Fruit fly (Drosophila melanogaster) whole organism, pupa: ENCODE data around the gene CG13630.

Source experiments
- CG10348 ChIP-seq: fragments of 200-800 bp; sonication (Bioruptor generic); IDR thresholded peaks from 2 replicates; pipeline ENCODE4 v1.3.6; 2022; ENCODE audit warnings: missing biosample characterization, missing genetic modification characterization
- CG12605 ChIP-seq: fragments of 200-800 bp; sonication (Bioruptor generic); IDR thresholded peaks from 2 replicates; pipeline ENCODE4 v1.3.6; 2022; ENCODE audit warnings: missing biosample characterization, missing genetic modification characterization
- CG17806 ChIP-seq: fragments of 200-800 bp; sonication (Bioruptor generic); optimal IDR thresholded peaks from 2 replicates; lab custom pipeline; 2018; ENCODE audit warnings: missing biosample characterization, mild to moderate bottlenecking, missing genetic modification characterization, moderate library complexity
- CG4496 ChIP-seq: fragments of 200-800 bp; sonication (Bioruptor generic); IDR thresholded peaks from 3 replicates; pipeline ENCODE4 v1.3.6; 2022; ENCODE audit warnings: missing biosample characterization, missing genetic modification characterization

DNA sequence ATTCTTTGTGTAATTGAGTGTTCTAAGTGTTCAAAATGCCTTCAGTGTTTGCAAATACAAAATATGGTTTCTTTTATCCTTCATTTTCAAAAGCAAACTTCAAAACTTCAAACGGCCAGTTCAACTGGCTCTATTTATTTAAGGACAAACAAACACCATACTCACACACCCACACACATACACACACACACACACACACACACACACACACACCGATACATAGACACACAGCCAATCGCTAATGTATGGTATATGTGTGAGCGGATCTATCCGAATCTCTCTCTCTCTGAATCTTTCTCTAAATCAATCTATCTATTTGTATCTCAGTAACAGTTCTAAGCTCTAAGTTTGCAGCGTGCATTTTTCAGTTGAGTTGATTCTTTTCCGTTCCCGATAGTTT lies 26.3 kb downstream of the CG13630 start:
- TF ChIP-seq CG12605 (GFP tag; lab: Robert Waterston, UW) (no peak), CG10348 (no peak), CG17806 (tag; lab: Kevin White, UChicago) (no peak), CG4496 (GFP tag; lab: Robert Waterston, UW) (no peak)
